Fruit fly (Drosophila melanogaster): ENCODE data around the gene pns.

The pns gene

dm6 chr3L:1591692-1592371 lies 54.9 kb downstream of the pns start (continued):
- TF ChIP-seq maf-S (GFP tag; optimal IDR thresholded peaks at IDR 0.05), result peak; percentile 63
- peak; percentile 46 for TF ChIP-seq pfk (GFP tag; optimal IDR thresholded peaks at IDR 0.05)
- no peak for TF ChIP-seq CG6254 (GFP tag; optimal IDR thresholded peaks at IDR 0.05)
- peak; percentile 92 for TF ChIP-seq Atf6 (GFP tag; IDR thresholded peaks at IDR 0.05)
- TF ChIP-seq exex (tag; optimal IDR thresholded peaks at IDR 0.05), result peak; percentile 63
- peak; percentile 78 for TF ChIP-seq cwo (GFP tag; optimal IDR thresholded peaks at IDR 0.05)
- TF ChIP-seq fru (optimal IDR thresholded peaks at IDR 0.05), result no peak
- TF ChIP-seq CG34224 (GFP tag; IDR thresholded peaks at IDR 0.05; ENCODE audit: partially characterized antibody), result no peak
- no peak for TF ChIP-seq CG8388 (GFP tag; optimal IDR thresholded peaks at IDR 0.05)
- TF ChIP-seq Drgx (GFP tag; IDR thresholded peaks at IDR 0.05), result peak; percentile 29; the same call in 1 of the 2 replicates
- TF ChIP-seq br (optimal IDR thresholded peaks at IDR 0.05), result no peak
- no peak for TF ChIP-seq mld (GFP tag; IDR thresholded peaks at IDR 0.05; ENCODE audit: partially characterized antibody)
- TF ChIP-seq CG1603 (tag; optimal IDR thresholded peaks at IDR 0.05), result no peak
- TF ChIP-seq lola (GFP tag; optimal IDR thresholded peaks at IDR 0.05), result no peak
- no peak for TF ChIP-seq cato (GFP tag; optimal IDR thresholded peaks at IDR 0.05; ENCODE audit: borderline replicate concordance)
- TF ChIP-seq Gsc (GFP tag; IDR thresholded peaks at IDR 0.05), result no peak
- no peak for TF ChIP-seq CG7357 (GFP tag; IDR thresholded peaks at IDR 0.05)
- TF ChIP-seq CG10543 (GFP tag; optimal IDR thresholded peaks at IDR 0.05), result peak; percentile 82
- no peak for TF ChIP-seq CG16815 (GFP tag; optimal IDR thresholded peaks at IDR 0.05)
- TF ChIP-seq mam (GFP tag; optimal IDR thresholded peaks at IDR 0.05), result peak; percentile 62
- no peak for TF ChIP-seq CG10267 (tag; optimal IDR thresholded peaks at IDR 0.05)
- TF ChIP-seq Nf-YB (GFP tag; optimal IDR thresholded peaks at IDR 0.05), result no peak
- TF ChIP-seq tup (GFP tag; optimal IDR thresholded peaks at IDR 0.05), result peak; percentile 59
- TF ChIP-seq CG8944 (GFP tag; optimal IDR thresholded peaks at IDR 0.05), result peak; percentile 3
- peak; percentile 71; the same call in 1 of the 2 replicates for TF ChIP-seq seq (GFP tag; IDR thresholded peaks at IDR 0.05)
- TF ChIP-seq pzg (GFP tag; optimal IDR thresholded peaks at IDR 0.05), result no peak
- TF ChIP-seq cad (GFP tag; optimal IDR thresholded peaks at IDR 0.05), result no peak
- TF ChIP-seq phol (tag; optimal IDR thresholded peaks at IDR 0.05), result no peak
- TF ChIP-seq CG17612 (GFP tag; IDR thresholded peaks at IDR 0.05), result no peak
- TF ChIP-seq ems (GFP tag; optimal IDR thresholded peaks at IDR 0.05), result peak; percentile 66
- TF ChIP-seq sd (tag; optimal IDR thresholded peaks at IDR 0.05), result no peak
- TF ChIP-seq CG3163 (GFP tag; optimal IDR thresholded peaks at IDR 0.05), result peak; percentile 16
- TF ChIP-seq en (GFP tag; optimal IDR thresholded peaks at IDR 0.05), result no peak
- TF ChIP-seq CG33557 (GFP tag; optimal IDR thresholded peaks at IDR 0.05), result no peak
- TF ChIP-seq trh (GFP tag; optimal IDR thresholded peaks at IDR 0.05), result no peak
- peak; percentile 11 for TF ChIP-seq CG15601 (tag; optimal IDR thresholded peaks at IDR 0.05)
- TF ChIP-seq pnt (GFP tag; optimal IDR thresholded peaks at IDR 0.05), result peak; percentile 1
- no peak for TF ChIP-seq CG4730 (GFP tag; IDR thresholded peaks at IDR 0.05)
- TF ChIP-seq CG3726 (GFP tag; IDR thresholded peaks at IDR 0.05), result no peak
- TF ChIP-seq CG18764 (GFP tag; optimal IDR thresholded peaks at IDR 0.05), result no peak
- TF ChIP-seq CG6791 (GFP tag; IDR thresholded peaks at IDR 0.05; ENCODE audit: partially characterized antibody), result no peak
- no peak for TF ChIP-seq Abd-B (GFP tag; optimal IDR thresholded peaks at IDR 0.05)
- peak; percentile 65 for TF ChIP-seq CG7556 (GFP tag; optimal IDR thresholded peaks at IDR 0.05)
- TF ChIP-seq CG6683 (GFP tag; optimal IDR thresholded peaks at IDR 0.05), result peak; percentile 79
- 0 out of 3 replicates have a peak, but pooled peaks have one; percentile 36 for TF ChIP-seq zfh1 (GFP tag; IDR thresholded peaks at IDR 0.05)
- TF ChIP-seq ftz-f1 (GFP tag; optimal IDR thresholded peaks at IDR 0.05), result peak; percentile 32
- peak; percentile 30 for TF ChIP-seq CG3407 (GFP tag; optimal IDR thresholded peaks at IDR 0.05)
- no peak for TF ChIP-seq jigr1 (GFP tag; IDR thresholded peaks at IDR 0.05)
- peak; percentile 64; the same call in 1 of the 2 replicates for TF ChIP-seq Adf1 (GFP tag; IDR thresholded peaks at IDR 0.05)
- no peak for TF ChIP-seq dan (GFP tag; IDR thresholded peaks at IDR 0.05)

Data from whole organism, embryonic.